Fruit fly (Drosophila melanogaster): ENCODE data around the gene CG13917.

Gene CG13917

DNA sequence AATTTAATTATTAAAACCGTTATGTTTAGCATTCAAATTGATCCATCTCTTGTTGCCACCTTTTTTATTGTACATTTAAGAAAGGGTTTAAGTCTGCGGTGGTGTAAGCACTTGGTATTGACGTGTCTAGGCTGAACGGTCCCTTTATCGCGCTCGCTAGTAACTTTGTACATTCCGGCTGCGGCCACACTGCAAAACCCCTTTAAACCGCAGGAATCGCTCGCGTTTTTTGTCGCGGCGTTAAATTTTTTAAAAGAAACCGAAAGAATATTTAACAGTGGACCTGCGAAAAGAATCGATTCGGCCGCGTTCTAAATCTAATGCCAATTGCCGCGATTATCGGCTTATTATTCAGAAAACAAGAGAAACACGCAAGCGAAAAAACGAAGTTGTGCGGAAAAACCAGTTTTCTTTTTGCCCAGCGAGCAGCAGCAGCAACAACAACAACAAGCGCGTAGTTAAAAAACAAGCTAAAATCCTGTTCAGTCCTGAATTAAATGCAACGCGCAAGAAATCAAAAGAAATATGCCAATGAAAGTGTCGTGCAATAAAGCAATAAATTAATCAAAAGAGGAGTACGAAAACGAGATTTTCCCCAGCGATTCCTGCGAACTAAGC, at the start of gene CG13917:
Gene CG13917, plus strand, starts transcription at position 211 of the 618 bp plus-strand sequence.
- TF ChIP-seq bab1 (GFP tag; optimal IDR thresholded peaks at IDR 0.05): peak; percentile 65
- peak; percentile 71 for TF ChIP-seq pad (GFP tag; optimal IDR thresholded peaks at IDR 0.05)
- peak; percentile 9 for TF ChIP-seq tj (GFP tag; optimal IDR thresholded peaks at IDR 0.05)
- no peak for TF ChIP-seq toe (GFP tag; optimal IDR thresholded peaks at IDR 0.05)
- no peak for TF ChIP-seq CG11617 (GFP tag; optimal IDR thresholded peaks at IDR 0.05)

DNA sequence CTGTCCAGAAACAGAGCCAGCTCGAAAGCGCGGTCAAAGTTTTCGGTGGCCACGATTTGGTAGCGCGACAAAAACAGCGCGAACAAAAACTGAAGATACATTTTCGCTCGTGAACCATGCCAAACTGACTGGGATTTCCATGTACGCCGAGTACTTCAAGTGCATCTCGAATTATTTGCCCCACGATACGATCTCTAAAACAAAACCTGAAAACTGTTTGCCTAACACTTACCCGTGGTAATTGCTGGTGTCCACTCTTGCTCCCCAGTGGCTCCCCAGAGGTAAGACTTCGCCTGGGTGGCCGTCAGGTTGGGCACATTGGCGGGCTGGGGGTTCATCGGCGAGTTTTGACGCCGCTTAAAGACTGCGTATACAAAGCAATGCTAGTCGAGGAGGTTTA, 45.3 kb upstream of the CG13917 start, which contains the start of gene Ir62a:
Gene Ir62a, minus strand, starts transcription at position 101 of the 400 bp plus-strand sequence.
- TF ChIP-seq CG11617 (GFP tag; optimal IDR thresholded peaks at IDR 0.05) (no peak), CG5204 (GFP tag; optimal IDR thresholded peaks at IDR 0.05) (no peak), tj (GFP tag; optimal IDR thresholded peaks at IDR 0.05) (no peak), ovo (GFP tag; optimal IDR thresholded peaks at IDR 0.05) (no peak), pad (GFP tag; optimal IDR thresholded peaks at IDR 0.05) (no peak), CG12768 (GFP tag; optimal IDR thresholded peaks at IDR 0.05) (no peak), CG33017 (tag; optimal IDR thresholded peaks at IDR 0.05) (no peak), bab1 (GFP tag; optimal IDR thresholded peaks at IDR 0.05) (no peak)

DNA sequence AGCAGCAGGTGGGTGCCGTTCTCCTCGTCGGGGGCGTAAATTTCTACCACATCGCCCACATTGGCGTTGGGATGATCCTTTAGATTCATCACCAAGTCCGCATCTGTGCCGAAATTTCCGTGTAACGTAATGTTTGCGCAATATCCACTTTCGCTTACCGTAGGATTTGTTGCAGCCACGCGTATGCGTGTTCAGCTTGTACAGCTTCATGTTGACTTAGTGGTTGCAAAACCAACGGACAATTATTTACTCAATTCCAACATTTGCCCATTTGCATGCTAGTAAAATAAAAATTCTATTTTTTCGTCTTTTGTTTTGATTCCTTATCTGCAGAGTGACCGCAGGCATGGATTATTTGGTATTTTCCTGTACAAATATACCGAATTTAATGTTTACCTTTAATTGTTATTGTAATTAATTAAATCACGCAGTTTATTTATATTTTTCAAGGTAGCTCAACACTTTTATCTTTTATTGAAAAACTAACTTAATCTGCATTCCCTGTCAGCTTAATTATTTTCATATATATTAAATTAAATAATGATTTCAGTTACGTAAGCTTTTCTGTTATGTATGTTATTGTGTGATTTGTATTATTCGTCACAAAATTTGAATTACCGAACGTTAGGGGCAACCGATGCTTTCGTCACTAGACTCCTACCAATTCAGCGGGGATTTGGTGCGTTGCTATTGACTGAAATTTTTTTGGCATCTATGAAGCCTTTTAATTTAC, 42.6 kb upstream of the CG13917 start, which contains the start of gene Iml1:
Gene Iml1, minus strand, starts transcription at position 336 of the 733 bp plus-strand sequence.
- peak; percentile 17 for TF ChIP-seq CG33017 (tag; optimal IDR thresholded peaks at IDR 0.05)
- peak; percentile 42 for TF ChIP-seq CG11617 (GFP tag; optimal IDR thresholded peaks at IDR 0.05)
- peak; percentile 14 for TF ChIP-seq bab1 (GFP tag; optimal IDR thresholded peaks at IDR 0.05)
- TF ChIP-seq kay (GFP tag; ENCODE audit: borderline replicate concordance): no peak
- no peak for TF ChIP-seq Hr96 (GFP tag; optimal IDR thresholded peaks at IDR 0.05)
- TF ChIP-seq CG5204 (GFP tag; optimal IDR thresholded peaks at IDR 0.05): no peak
- TF ChIP-seq CG7101 (tag; optimal IDR thresholded peaks at IDR 0.05): peak; percentile 49
- no peak for TF ChIP-seq Clk (GFP tag; optimal IDR thresholded peaks at IDR 0.05)
- TF ChIP-seq cnc (optimal IDR thresholded peaks at IDR 0.05): no peak
- TF ChIP-seq ovo (GFP tag; optimal IDR thresholded peaks at IDR 0.05): no peak
- TF ChIP-seq CG12768 (GFP tag; optimal IDR thresholded peaks at IDR 0.05): no peak
- TF ChIP-seq CG7045 (GFP tag; optimal IDR thresholded peaks at IDR 0.05): no peak
- no peak for TF ChIP-seq CG1620 (GFP tag; optimal IDR thresholded peaks at IDR 0.05)
- TF ChIP-seq cic (GFP tag; optimal IDR thresholded peaks at IDR 0.05): no peak
- peak; percentile 12 for TF ChIP-seq Crg-1 (GFP tag; optimal IDR thresholded peaks at IDR 0.05)
- TF ChIP-seq CG14711 (tag; optimal IDR thresholded peaks at IDR 0.05): peak; percentile 27
- no peak for TF ChIP-seq Mnt (GFP tag; optimal IDR thresholded peaks at IDR 0.05)
- TF ChIP-seq toe (GFP tag; optimal IDR thresholded peaks at IDR 0.05): no peak
- TF ChIP-seq pad (GFP tag; optimal IDR thresholded peaks at IDR 0.05): no peak
- no peak for TF ChIP-seq tj (GFP tag; optimal IDR thresholded peaks at IDR 0.05)

DNA sequence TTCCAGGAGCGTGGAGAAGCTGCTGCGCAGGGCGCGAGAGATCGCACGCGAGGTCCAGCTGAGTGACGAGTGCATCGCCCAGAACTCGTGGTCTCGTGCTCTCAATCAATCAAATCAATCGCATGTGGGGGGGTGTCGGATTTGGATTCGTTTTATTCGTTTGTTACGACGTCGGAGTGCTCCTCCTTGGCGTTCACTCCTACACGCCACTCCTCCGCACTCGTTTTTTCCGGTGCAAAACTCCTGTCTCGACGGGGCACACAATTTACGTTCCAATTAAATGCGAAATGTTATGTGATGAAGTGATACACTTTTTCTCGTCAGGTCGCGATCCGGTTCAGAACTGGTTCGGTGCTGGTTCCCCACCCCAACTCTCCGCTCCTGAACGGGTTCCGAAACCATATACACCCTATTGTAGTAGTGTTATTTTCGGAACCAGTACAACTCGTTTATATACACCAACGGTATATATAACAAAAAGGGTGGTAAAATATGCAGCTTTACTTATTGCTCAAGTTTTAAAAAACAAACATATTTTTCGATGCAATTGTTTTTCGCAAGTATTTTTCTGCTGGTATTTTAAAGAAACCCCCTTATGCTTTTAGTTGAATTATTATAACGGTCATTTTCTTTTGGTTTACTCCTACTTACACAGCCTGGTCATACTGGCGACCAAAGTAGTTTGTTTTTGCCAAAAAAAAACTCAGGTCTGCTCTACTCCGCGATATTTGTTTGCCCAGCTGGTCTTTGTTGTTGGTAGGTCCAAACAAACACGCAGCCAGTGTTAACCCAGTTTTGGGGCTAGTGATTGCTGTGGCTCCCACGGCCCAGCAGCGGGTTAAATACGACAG, 39.8 kb upstream of the CG13917 start, which contains the start of the genes CG12091 and pns:
Gene CG12091, minus strand, starts transcription at position 349 of the 851 bp plus-strand sequence.
Gene pns, plus strand, starts transcription at position 651 of the 851 bp plus-strand sequence.
- TF ChIP-seq pad (GFP tag; optimal IDR thresholded peaks at IDR 0.05) (peak; percentile 72), Hr96 (GFP tag; optimal IDR thresholded peaks at IDR 0.05) (peak; percentile 57), cic (GFP tag; optimal IDR thresholded peaks at IDR 0.05) (peak; percentile 40), CG12768 (GFP tag; optimal IDR thresholded peaks at IDR 0.05) (peak; percentile 24), kay (GFP tag; ENCODE audit: borderline replicate concordance) (no peak), Crg-1 (GFP tag; optimal IDR thresholded peaks at IDR 0.05) (peak; percentile 59), cnc (optimal IDR thresholded peaks at IDR 0.05) (no peak), CG5204 (GFP tag; optimal IDR thresholded peaks at IDR 0.05) (no peak), CG7101 (tag; optimal IDR thresholded peaks at IDR 0.05) (peak; percentile 41), CG7045 (GFP tag; optimal IDR thresholded peaks at IDR 0.05) (peak; percentile 59), bab1 (GFP tag; optimal IDR thresholded peaks at IDR 0.05) (peak; percentile 63), ovo (GFP tag; optimal IDR thresholded peaks at IDR 0.05) (peak; percentile 67), toe (GFP tag; optimal IDR thresholded peaks at IDR 0.05) (peak; percentile 80), CG1620 (GFP tag; optimal IDR thresholded peaks at IDR 0.05) (peak; percentile 50), CG11617 (GFP tag; optimal IDR thresholded peaks at IDR 0.05) (peak; percentile 50), Mnt (GFP tag; optimal IDR thresholded peaks at IDR 0.05) (peak; percentile 60), tj (GFP tag; optimal IDR thresholded peaks at IDR 0.05) (peak; percentile 28), CG33017 (tag; optimal IDR thresholded peaks at IDR 0.05) (no peak), CG14711 (tag; optimal IDR thresholded peaks at IDR 0.05) (peak; percentile 45), Clk (GFP tag; optimal IDR thresholded peaks at IDR 0.05) (peak; percentile 46)

DNA sequence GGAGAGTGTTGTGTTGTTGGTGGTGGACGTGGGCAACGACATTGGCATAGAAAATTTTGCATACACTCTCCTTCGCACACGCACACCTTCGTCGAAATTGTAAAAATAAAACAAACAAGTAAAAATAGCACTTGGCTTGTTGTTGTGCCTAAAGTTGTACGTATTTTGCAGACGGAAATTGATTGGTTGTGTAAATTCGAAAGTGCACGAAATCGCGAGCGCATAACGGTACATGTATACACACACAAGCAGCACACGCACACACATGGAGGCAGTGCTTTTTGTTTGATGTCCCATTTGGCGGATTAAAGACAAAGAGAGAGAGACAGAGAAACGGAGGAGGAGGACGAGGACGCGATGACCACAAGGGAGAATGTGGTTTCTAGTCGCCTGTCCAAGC, 39.1 kb upstream of the CG13917 start:
- TF ChIP-seq ovo (GFP tag; optimal IDR thresholded peaks at IDR 0.05) (peak; percentile 88), cnc (optimal IDR thresholded peaks at IDR 0.05) (no peak)
